Worm (Caenorhabditis elegans) whole organism, mixed stage, embryonic: ENCODE results near the gene F44A6.5.

Source experiments
- blmp-1 ChIP-seq: fragments of 150-350 bp; optimal IDR thresholded peaks from 2 replicates; lab custom pipeline; 2014; ENCODE audit warnings: missing biosample characterization, missing genetic modification characterization
- tbx-8 ChIP-seq: fragments of 200-800 bp; sonication (Bioruptor generic); optimal IDR thresholded peaks from 2 replicates; lab custom pipeline; 2018; ENCODE audit warnings: mild to moderate bottlenecking, missing genetic modification characterization, moderate library complexity, missing compliant biosample characterization
- zip-8 ChIP-seq: fragments of 150-350 bp; optimal IDR thresholded peaks from 2 replicates; lab custom pipeline; 2014; ENCODE audit warnings: missing biosample characterization, missing genetic modification characterization

DNA sequence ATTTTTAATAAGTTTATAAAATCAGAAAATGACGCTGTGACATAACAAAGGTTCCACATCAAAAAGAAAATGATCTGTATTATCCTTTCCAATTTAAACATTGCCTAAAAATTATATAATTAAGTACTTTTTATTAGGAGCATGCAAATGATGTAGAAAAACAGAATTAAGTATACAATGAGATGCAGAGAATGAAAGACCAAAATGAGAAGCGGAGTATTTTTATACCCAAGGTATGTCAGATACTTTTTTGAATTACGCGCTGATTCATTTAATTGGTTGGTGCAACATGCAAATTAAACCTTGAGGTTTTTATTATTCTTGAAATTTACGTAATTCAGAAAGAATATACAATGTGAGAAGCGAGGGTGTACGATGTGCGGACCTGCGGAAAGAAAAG is 41.3 kb upstream of the F44A6.5 start, which contains the start of gene C32A9.1:
- TF ChIP-seq tbx-8 (GFP tag; lab: Kevin White, UChicago) (no peak), zip-8 (tag; lab: Kevin White, UChicago) (no peak), blmp-1 (no peak)
